Worm (Caenorhabditis elegans) whole organism, L2 larva: ENCODE results near the gene rict-1.

Source experiments
- ama-1 ChIP-seq: fragments of 150-350 bp; optimal IDR thresholded peaks from 2 replicates; lab custom pipeline; 2018; ENCODE audit warnings: inconsistent platforms
- blmp-1 ChIP-seq: sonication (generic microtip); optimal IDR thresholded peaks from 2 replicates; lab custom pipeline; 2017; ENCODE audit warnings: missing genetic modification characterization, mild to moderate bottlenecking, missing compliant biosample characterization, antibody characterized with exemption, moderate library complexity; ENCODE audit not compliant: insufficient read depth
- crh-2 ChIP-seq: sonication (generic microtip); optimal IDR thresholded peaks from 2 replicates; lab custom pipeline; 2017; ENCODE audit warnings: missing biosample characterization, missing genetic modification characterization
- gmeb-1 ChIP-seq: fragments of 150-350 bp; optimal IDR thresholded peaks from 2 replicates; lab custom pipeline; 2014; ENCODE audit warnings: missing biosample characterization, missing genetic modification characterization
- lin-11 ChIP-seq: fragments of 150-350 bp; sonication (generic microtip); optimal IDR thresholded peaks from 2 replicates; lab custom pipeline; 2014; ENCODE audit warnings: missing biosample characterization, missing genetic modification characterization, inconsistent platforms, mixed read lengths
- lsy-2 ChIP-seq, 2 experiments: fragments of 150-350 bp in 1 of 2; sonication (generic microtip) in 1 of 2; optimal IDR thresholded peaks; 2 replicates each; lab custom pipeline; 2014 to 2017; ENCODE audit warnings: missing biosample characterization in 2 of 2, missing genetic modification characterization in 2 of 2
- mab-5 ChIP-seq: fragments of 150-350 bp; optimal IDR thresholded peaks from 2 replicates; lab custom pipeline; 2014; ENCODE audit warnings: missing biosample characterization, missing genetic modification characterization
- nhr-10 ChIP-seq: sonication (generic microtip); optimal IDR thresholded peaks from 2 replicates; lab custom pipeline; 2017; ENCODE audit warnings: missing biosample characterization, missing genetic modification characterization
- nhr-11 ChIP-seq: fragments of 150-350 bp; optimal IDR thresholded peaks from 2 replicates; lab custom pipeline; 2014; ENCODE audit warnings: missing biosample characterization, missing genetic modification characterization
- nhr-129 ChIP-seq: fragments of 150-350 bp; optimal IDR thresholded peaks from 2 replicates; lab custom pipeline; 2014; ENCODE audit warnings: missing biosample characterization, missing genetic modification characterization
- nhr-23 ChIP-seq: fragments of 150-350 bp; optimal IDR thresholded peaks from 2 replicates; lab custom pipeline; 2014; ENCODE audit warnings: missing biosample characterization, missing genetic modification reagents, missing genetic modification characterization
- nhr-237 ChIP-seq: fragments of 150-350 bp; optimal IDR thresholded peaks from 2 replicates; lab custom pipeline; 2014; ENCODE audit warnings: missing biosample characterization, missing genetic modification characterization
- sma-3 ChIP-seq: sonication (generic microtip); optimal IDR thresholded peaks from 2 replicates; lab custom pipeline; 2016; ENCODE audit warnings: missing genetic modification reagents, missing genetic modification characterization, missing compliant biosample characterization
- snpc-4 ChIP-seq: fragments of 150-350 bp; optimal IDR thresholded peaks from 2 replicates; lab custom pipeline; 2014; ENCODE audit warnings: missing biosample characterization, missing genetic modification characterization

Gene rict-1

ce11 chrII:13059196-13059595 is 57.4 kb downstream of the rict-1 start:
- no peak for TF ChIP-seq ama-1
- TF ChIP-seq nhr-23: no peak
- no peak for TF ChIP-seq crh-2 (tag; lab: Kevin White, UChicago)
- TF ChIP-seq nhr-237: no peak
- TF ChIP-seq lin-11 (tag; lab: Kevin White, UChicago): no peak
- no peak for TF ChIP-seq lsy-2 (tag; optimal IDR thresholded peaks at IDR 0.05; lab: Kevin White, UChicago)
- TF ChIP-seq nhr-129 (tag; lab: Kevin White, UChicago): no peak
- no peak for TF ChIP-seq nhr-10

ce11 chrII:13056580-13056979 is 60.0 kb downstream of the rict-1 start, which contains the start of gene zyx-1:
Gene zyx-1 (plus strand): TSS chrII:13056910.
- TF ChIP-seq mab-5: no peak
- TF ChIP-seq nhr-11: no peak
- no peak for TF ChIP-seq sma-3 (GFP tag; lab: Kevin White, UChicago)
- no peak for TF ChIP-seq lsy-2 (tag; optimal IDR thresholded peaks at IDR 0.05; lab: Kevin White, UChicago)

ce11 chrII:13053443-13053842 is 63.2 kb downstream of the rict-1 start:
- TF ChIP-seq blmp-1 (tag; lab: Kevin White, UChicago) (peak; percentile 52), gmeb-1 (no peak)
- TF ChIP-seq, all 48 proteins: peak for 1

DNA sequence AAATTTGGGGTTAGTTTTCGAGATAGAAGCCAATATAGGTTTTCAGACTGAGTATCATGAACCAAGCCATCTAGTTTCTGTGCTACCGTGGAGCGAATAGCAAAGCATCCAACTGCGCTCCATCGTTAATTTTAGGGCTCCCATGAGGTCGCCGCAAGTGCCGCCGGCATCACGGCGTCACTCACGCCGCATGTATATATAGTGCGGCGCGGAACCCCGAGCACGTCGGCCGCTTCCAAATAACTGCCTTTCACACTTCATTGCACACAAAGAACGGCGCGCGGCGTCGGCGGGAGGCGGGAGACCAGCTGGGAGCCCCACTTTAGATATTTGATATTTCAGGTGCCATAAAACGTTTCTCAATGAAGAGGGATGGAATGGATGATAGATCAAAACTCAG is 66.6 kb downstream of the rict-1 start:
- TF ChIP-seq lsy-2 (tag; optimal IDR thresholded peaks at IDR 0.05; lab: Kevin White, UChicago): no peak
- peak; percentile 41 for TF ChIP-seq snpc-4
